Fruit fly (Drosophila melanogaster): Measurements from ENCODE around the gene pinta.

- TF ChIP-seq ttk (optimal IDR thresholded peaks at IDR 0.05) (no peak), psq (optimal IDR thresholded peaks at IDR 0.05) (no peak), h (optimal IDR thresholded peaks at IDR 0.05) (no peak), Sin3A (optimal IDR thresholded peaks at IDR 0.05) (no peak)
These were observed 19.1 kb downstream of the pinta start, which contains the start of gene CG13855 for dm6 chr3R:22405639-22406038.
